Fruit fly (Drosophila melanogaster) whole organism, embryonic: ENCODE results near the gene CG44261.
A peak's percentile ranks its signal among the peaks of the same experiment; 100 is the strongest.

Source experiments
- CG10565 ChIP-seq: fragments of 200-800 bp; sonication (Bioruptor generic); optimal IDR thresholded peaks from 3 replicates; lab custom pipeline; 2016; ENCODE audit warnings: missing biosample characterization, mild to moderate bottlenecking, missing genetic modification characterization
- CG12659 ChIP-seq: fragments of 200-800 bp; sonication (Bioruptor generic); optimal IDR thresholded peaks from 3 replicates; lab custom pipeline; 2017; ENCODE audit warnings: mild to moderate bottlenecking, missing biosample characterization, missing genetic modification reagents, missing genetic modification characterization
- CG12744 ChIP-seq: fragments of 200-800 bp; sonication (Bioruptor generic); optimal IDR thresholded peaks from 2 replicates; lab custom pipeline; 2016; ENCODE audit warnings: missing biosample characterization, missing genetic modification characterization
- CG13287 ChIP-seq: fragments of 200-800 bp; sonication (Bioruptor generic); IDR thresholded peaks from 2 replicates; pipeline ENCODE4 v1.3.6; 2022; ENCODE audit warnings: missing biosample characterization, missing genetic modification characterization; ENCODE audit not compliant: partially characterized antibody
- CG14441 ChIP-seq: fragments of 200-800 bp; sonication (Bioruptor generic); IDR thresholded peaks from 2 replicates; pipeline ENCODE4 v1.3.6; 2022; ENCODE audit warnings: missing biosample characterization, missing genetic modification characterization
- CG15269 ChIP-seq: fragments of 200-800 bp; sonication (Bioruptor generic); optimal IDR thresholded peaks from 2 replicates; lab custom pipeline; 2018; ENCODE audit warnings: missing biosample characterization, mild to moderate bottlenecking, missing genetic modification characterization, moderate library complexity
- CG2199 ChIP-seq: fragments of 200-800 bp; sonication (Bioruptor generic); IDR thresholded peaks from 3 replicates; pipeline ENCODE4 v1.3.6; 2022; ENCODE audit warnings: missing biosample characterization, missing genetic modification characterization
- CG3281 ChIP-seq: fragments of 200-800 bp; sonication (Bioruptor generic); optimal IDR thresholded peaks from 3 replicates; lab custom pipeline; 2017; ENCODE audit warnings: missing biosample characterization, mild to moderate bottlenecking, missing genetic modification characterization
- CG34422 ChIP-seq: fragments of 200-800 bp; sonication (Bioruptor generic); IDR thresholded peaks from 3 replicates; pipeline ENCODE4 v1.3.6; 2022; ENCODE audit warnings: missing biosample characterization, missing genetic modification characterization
- CG4328 ChIP-seq: fragments of 200-800 bp; sonication (Bioruptor generic); optimal IDR thresholded peaks from 3 replicates; lab custom pipeline; 2017; ENCODE audit warnings: missing biosample characterization, missing genetic modification reagents, missing genetic modification characterization
- CG4360 ChIP-seq: fragments of 200-800 bp; sonication (Bioruptor generic); IDR thresholded peaks from 2 replicates; pipeline ENCODE4 v1.3.6; 2022; ENCODE audit warnings: missing biosample characterization, missing genetic modification characterization
- CG43689 ChIP-seq: fragments of 200-800 bp; sonication (Bioruptor generic); IDR thresholded peaks from 2 replicates; pipeline ENCODE4 v1.3.6; 2022; ENCODE audit warnings: missing biosample characterization, missing genetic modification characterization
- CG5245 ChIP-seq: fragments of 200-800 bp; sonication (Bioruptor generic); optimal IDR thresholded peaks from 3 replicates; lab custom pipeline; 2016; ENCODE audit warnings: missing biosample characterization, missing genetic modification characterization
- CG6254 ChIP-seq: fragments of 200-800 bp; sonication (Bioruptor generic); optimal IDR thresholded peaks from 3 replicates; lab custom pipeline; 2017; ENCODE audit warnings: mild to moderate bottlenecking, missing biosample characterization, missing genetic modification reagents, missing genetic modification characterization
- CG7372 ChIP-seq: fragments of 200-800 bp; sonication (Bioruptor generic); IDR thresholded peaks from 2 replicates; pipeline ENCODE4 v1.3.6; 2022; ENCODE audit warnings: missing biosample characterization, missing genetic modification characterization
- CG7745 ChIP-seq: fragments of 200-800 bp; sonication (Bioruptor generic); optimal IDR thresholded peaks from 2 replicates; lab custom pipeline; 2018; ENCODE audit warnings: missing biosample characterization, mild to moderate bottlenecking, missing genetic modification characterization, moderate library complexity
- CG8290 ChIP-seq, 3 experiments: fragments of 200-800 bp; sonication (Bioruptor generic); optimal IDR thresholded peaks; 2 replicates each; lab custom pipeline; 2016 to 2019; ENCODE audit warnings: missing biosample characterization in 3 of 3, missing genetic modification characterization in 3 of 3, mild to moderate bottlenecking in 2 of 3, moderate library complexity in 1 of 3
- CHES-1-like ChIP-seq: fragments of 200-800 bp; sonication (Bioruptor generic); optimal IDR thresholded peaks from 2 replicates; lab custom pipeline; 2016; ENCODE audit warnings: missing biosample characterization, missing genetic modification characterization
- CrebB ChIP-seq: fragments of 200-800 bp; sonication (Bioruptor generic); optimal IDR thresholded peaks from 3 replicates; lab custom pipeline; 2018; ENCODE audit warnings: missing biosample characterization, mild to moderate bottlenecking, missing genetic modification characterization
- D ChIP-seq, 2 experiments: fragments of 200-800 bp in 1 of 2; fragments of >200 bp in 1 of 2; sonication (Bioruptor generic) in 1 of 2; optimal IDR thresholded peaks; 2 replicates in 1 of 2; 3 replicates in 1 of 2; lab custom pipeline; 2017; ENCODE audit warnings: mild to moderate bottlenecking in 1 of 2, missing biosample characterization in 1 of 2, missing genetic modification characterization in 1 of 2, missing genetic modification reagents in 1 of 2
- D19A ChIP-seq: fragments of 200-800 bp; optimal IDR thresholded peaks from 3 replicates; lab custom pipeline; 2019; ENCODE audit warnings: missing biosample characterization, mild to moderate bottlenecking, missing genetic modification characterization, moderate library complexity
- Hr3 ChIP-seq: fragments of 200-800 bp; sonication (Bioruptor generic); optimal IDR thresholded peaks from 3 replicates; lab custom pipeline; 2016; ENCODE audit warnings: missing biosample characterization, missing genetic modification characterization
- Med ChIP-seq: fragments of 200-800 bp; sonication (Bioruptor generic); peaks from one replicate; lab custom pipeline; 2016; ENCODE audit warnings: missing biosample characterization, missing genetic modification characterization, mild to moderate bottlenecking, inconsistent platforms, moderate library complexity
- Meics ChIP-seq: fragments of 200-800 bp; sonication (Bioruptor generic); optimal IDR thresholded peaks from 2 replicates; lab custom pipeline; 2017; ENCODE audit warnings: missing biosample characterization, mild to moderate bottlenecking, missing genetic modification characterization
- Taf1 ChIP-seq: fragments of 200-800 bp; sonication (Bioruptor generic); IDR thresholded peaks from 2 replicates; pipeline ENCODE4 v1.3.6; 2022; ENCODE audit warnings: missing biosample characterization, missing genetic modification characterization
- Xbp1 ChIP-seq: fragments of 200-800 bp; sonication (Bioruptor generic); optimal IDR thresholded peaks from 3 replicates; lab custom pipeline; 2016; ENCODE audit warnings: missing biosample characterization, mild to moderate bottlenecking, missing genetic modification characterization
- bab2 ChIP-seq: fragments of 200-800 bp; sonication (Bioruptor generic); optimal IDR thresholded peaks from 2 replicates; lab custom pipeline; 2016; ENCODE audit warnings: missing biosample characterization, missing genetic modification characterization
- btn ChIP-seq: fragments of 200-800 bp; sonication (Bioruptor generic); optimal IDR thresholded peaks from 2 replicates; lab custom pipeline; 2016; ENCODE audit warnings: missing biosample characterization, missing genetic modification characterization
- dm ChIP-seq: fragments of 200-800 bp; sonication (Bioruptor generic); optimal IDR thresholded peaks from 3 replicates; lab custom pipeline; 2016; ENCODE audit warnings: missing biosample characterization, missing genetic modification characterization
- h ChIP-seq: fragments of >200 bp; optimal IDR thresholded peaks from 2 replicates; lab custom pipeline; 2017
- jigr1 ChIP-seq: fragments of 200-800 bp; sonication (Bioruptor generic); IDR thresholded peaks from 3 replicates; pipeline ENCODE4 v1.3.6; 2022; ENCODE audit warnings: missing biosample characterization, missing genetic modification characterization
- lilli ChIP-seq: fragments of 200-800 bp; sonication (Bioruptor generic); optimal IDR thresholded peaks from 3 replicates; lab custom pipeline; 2016; ENCODE audit warnings: missing biosample characterization, missing genetic modification characterization
- otp ChIP-seq: fragments of 200-800 bp; sonication (Bioruptor generic); IDR thresholded peaks from 3 replicates; pipeline ENCODE4, ENCODE4 v1.3.6; 2022; ENCODE audit warnings: missing biosample characterization, missing genetic modification characterization
- p53 ChIP-seq: fragments of 200-800 bp; sonication (Bioruptor generic); optimal IDR thresholded peaks from 2 replicates; lab custom pipeline; 2016; ENCODE audit warnings: missing biosample characterization, missing genetic modification characterization
- pho ChIP-seq: fragments of 200-800 bp; sonication (Bioruptor generic); optimal IDR thresholded peaks from 2 replicates; lab custom pipeline; 2016; ENCODE audit warnings: missing biosample characterization, missing genetic modification characterization
- prd ChIP-seq, 3 experiments: fragments of >200 bp in 2 of 3; fragments of 200-800 bp in 1 of 3; sonication (Bioruptor generic) in 1 of 3; optimal IDR thresholded peaks in 2 of 3; IDR thresholded peaks in 1 of 3; 2 replicates in 2 of 3; 3 replicates in 1 of 3; pipeline versions ENCODE4 v1.3.6 to Lab custom; 2017 to 2022; ENCODE audit warnings: missing biosample characterization in 1 of 3, missing genetic modification characterization in 1 of 3
- pzg ChIP-seq: fragments of 200-800 bp; sonication (Bioruptor generic); optimal IDR thresholded peaks from 3 replicates; lab custom pipeline; 2018; ENCODE audit warnings: missing biosample characterization, mild to moderate bottlenecking, missing genetic modification characterization, moderate library complexity
- run ChIP-seq: fragments of 200-800 bp; sonication (Bioruptor generic); optimal IDR thresholded peaks from 3 replicates; lab custom pipeline; 2018; ENCODE audit warnings: missing biosample characterization, mild to moderate bottlenecking, missing genetic modification characterization
- schlank ChIP-seq: fragments of 200-800 bp; sonication (Bioruptor generic); optimal IDR thresholded peaks from 2 replicates; lab custom pipeline; 2018; ENCODE audit warnings: missing biosample characterization, mild to moderate bottlenecking, missing genetic modification characterization
- scrt ChIP-seq: fragments of 200-800 bp; sonication (Bioruptor generic); optimal IDR thresholded peaks from 2 replicates; lab custom pipeline; 2018; ENCODE audit warnings: missing biosample characterization, mild to moderate bottlenecking, missing genetic modification characterization, moderate library complexity
- sens ChIP-seq: fragments of 200-800 bp; sonication (Bioruptor generic); peaks from one replicate; lab custom pipeline; 2016; ENCODE audit warnings: missing biosample characterization, missing genetic modification characterization
- so ChIP-seq: fragments of 200-800 bp; sonication (Bioruptor generic); IDR thresholded peaks from 3 replicates; pipeline ENCODE4 v1.3.6; 2022; ENCODE audit warnings: missing biosample characterization, missing genetic modification characterization
- sqz ChIP-seq: fragments of 200-800 bp; sonication (Bioruptor generic); optimal IDR thresholded peaks from 3 replicates; lab custom pipeline; 2018; ENCODE audit warnings: missing biosample characterization, mild to moderate bottlenecking, missing genetic modification characterization
- tap ChIP-seq: fragments of 200-800 bp; optimal IDR thresholded peaks from 3 replicates; lab custom pipeline; 2019; ENCODE audit warnings: missing biosample characterization, mild to moderate bottlenecking, missing genetic modification characterization, moderate library complexity
- vnd ChIP-seq: fragments of 200-800 bp; sonication (Bioruptor generic); IDR thresholded peaks from 3 replicates; pipeline ENCODE4 v1.3.6; 2022; ENCODE audit warnings: missing biosample characterization, missing genetic modification characterization; ENCODE audit not compliant: partially characterized antibody
- wek ChIP-seq: fragments of 200-800 bp; sonication (Bioruptor generic); optimal IDR thresholded peaks from 3 replicates; lab custom pipeline; 2018; ENCODE audit warnings: missing biosample characterization, mild to moderate bottlenecking, missing genetic modification characterization, moderate library complexity

The CG44261 gene

dm6 chr3R:9397890-9398289 is 10.1 kb downstream of the CG44261 start, which contains the start of gene Or85f (continued):
- TF ChIP-seq Hr3 (no peak), CG7745 (tag; lab: Kevin White, UChicago) (no peak)
- TF ChIP-seq, all 482 proteins: peak for 0

dm6 chr3R:9395998-9396397 is 12.0 kb downstream of the CG44261 start:
- TF ChIP-seq CG2199 (GFP tag; lab: Robert Waterston, UW) (peak; percentile 57; the same call in 1 of the 3 replicates), scrt (peak; percentile 53), otp (GFP tag; lab: Robert Waterston, UW) (no peak), CG13287 (no peak), CG43689 (GFP tag; lab: Robert Waterston, UW) (0 out of 2 replicates have a peak, but pooled peaks have one; percentile 6), wek (GFP tag; lab: Kevin White, UChicago) (no peak), D19A (tag; lab: Kevin White, UChicago) (peak; percentile 11), so (GFP tag; lab: Robert Waterston, UW) (no peak), CG7372 (GFP tag; lab: Robert Waterston, UW) (no peak), prd (optimal IDR thresholded peaks at IDR 0.05; lab: Kevin White, UChicago) (no peak), prd (GFP tag; IDR thresholded peaks at IDR 0.05; lab: Robert Waterston, UW) (0 out of 3 replicates have a peak, but pooled peaks have one; percentile 7), sens (peak; percentile 48), CG34422 (0 out of 3 replicates have a peak, but pooled peaks have one; percentile 17), CG4360 (GFP tag; lab: Robert Waterston, UW) (0 out of 2 replicates have a peak, but pooled peaks have one; percentile 11), Med (GFP tag; lab: Kevin White, UChicago) (peak; percentile 69)

- TF ChIP-seq lilli (GFP tag; lab: Kevin White, UChicago) (peak; percentile 39), p53 (GFP tag; lab: Kevin White, UChicago) (no peak), btn (GFP tag; lab: Kevin White, UChicago) (no peak), CG15269 (tag; lab: Kevin White, UChicago) (peak; percentile 27), CG3281 (GFP tag; lab: Kevin White, UChicago) (peak; percentile 23), CG10565 (GFP tag; lab: Kevin White, UChicago) (no peak), tap (tag; lab: Kevin White, UChicago) (no peak), CrebB (tag; lab: Kevin White, UChicago) (peak; percentile 75), bab2 (GFP tag; lab: Kevin White, UChicago) (no peak), h (lab: Kevin White, UChicago) (no peak), Meics (GFP tag; lab: Kevin White, UChicago) (peak; percentile 37), CHES-1-like (GFP tag; lab: Kevin White, UChicago) (peak; percentile 53), sens (peak; percentile 84), dm (GFP tag; lab: Kevin White, UChicago) (no peak), Taf1 (GFP tag; lab: Robert Waterston, UW) (no peak), CG6254 (GFP tag; lab: Kevin White, UChicago) (peak; percentile 52), pho (GFP tag; lab: Kevin White, UChicago) (no peak), CG12744 (peak; percentile 11), run (tag; lab: Kevin White, UChicago) (no peak), CG8290 (GFP tag; optimal IDR thresholded peaks at IDR 0.05; lab: Kevin White, UChicago) (no peak), CG8290 (tag; optimal IDR thresholded peaks at IDR 0.05; lab: Kevin White, UChicago) (peak in 1 of 2 experiments; percentile 81), CG14441 (GFP tag; lab: Robert Waterston, UW) (peak; percentile 11; the same call in 1 of the 2 replicates), Xbp1 (GFP tag; lab: Kevin White, UChicago) (no peak), CG4328 (GFP tag; lab: Kevin White, UChicago) (peak; percentile 37), CG5245 (GFP tag; lab: Kevin White, UChicago) (no peak), jigr1 (no peak), vnd (GFP tag; lab: Robert Waterston, UW) (peak; percentile 47; the same call in 1 of the 3 replicates), schlank (tag; lab: Kevin White, UChicago) (peak; percentile 40), D (optimal IDR thresholded peaks at IDR 0.05; lab: Kevin White, UChicago) (no peak), D (GFP tag; optimal IDR thresholded peaks at IDR 0.05; lab: Kevin White, UChicago) (no peak), CG12659 (GFP tag; lab: Kevin White, UChicago) (no peak), pzg (GFP tag; lab: Kevin White, UChicago) (no peak), sqz (GFP tag; lab: Kevin White, UChicago) (peak; percentile 26)
These were observed 13.5 kb downstream of the CG44261 start, which contains the start of gene FER for dm6 chr3R:9394385-9395042. Gene FER, minus strand, starts transcription at chr3R:9394546.
